Worm (Caenorhabditis elegans) whole organism, late embryonic: Measurements from ENCODE around the gene irld-61.
A peak's percentile ranks its signal among the peaks of the same experiment; 100 is the strongest.

Source experiments
- C08G9.2 ChIP-seq: sonication (generic microtip); optimal IDR thresholded peaks from 2 replicates; lab custom pipeline; 2016; ENCODE audit warnings: mild to moderate bottlenecking, missing genetic modification characterization, moderate library complexity, missing compliant biosample characterization
- F13H6.1 ChIP-seq: sonication (generic microtip); optimal IDR thresholded peaks from 2 replicates; lab custom pipeline; 2016; ENCODE audit warnings: missing genetic modification characterization, missing compliant biosample characterization
- K02D7.2 ChIP-seq: sonication (generic microtip); optimal IDR thresholded peaks from 2 replicates; lab custom pipeline; 2017; ENCODE audit warnings: mild to moderate bottlenecking, missing genetic modification characterization, missing compliant biosample characterization
- T23F11.4 ChIP-seq: fragments of 200-800 bp; sonication (Bioruptor generic); optimal IDR thresholded peaks from 2 replicates; lab custom pipeline; 2018; ENCODE audit warnings: mild to moderate bottlenecking, missing genetic modification characterization, missing compliant biosample characterization
- Y22D7AL.16 ChIP-seq: sonication (generic microtip); optimal IDR thresholded peaks from 2 replicates; lab custom pipeline; 2016; ENCODE audit warnings: missing genetic modification characterization, missing compliant biosample characterization
- ahr-1 ChIP-seq: sonication (generic microtip); optimal IDR thresholded peaks from 2 replicates; lab custom pipeline; 2016; ENCODE audit warnings: missing genetic modification characterization, missing compliant biosample characterization
- ama-1 ChIP-seq: fragments of 150-350 bp; optimal IDR thresholded peaks from 2 replicates; lab custom pipeline; 2014
- ceh-14 ChIP-seq: sonication (generic microtip); optimal IDR thresholded peaks from 2 replicates; lab custom pipeline; 2016; ENCODE audit warnings: missing genotype, missing genetic modification characterization, missing compliant biosample characterization
- ceh-18 ChIP-seq: sonication (generic microtip); optimal IDR thresholded peaks from 2 replicates; lab custom pipeline; 2016; ENCODE audit warnings: missing genetic modification characterization, missing compliant biosample characterization
- ceh-2 ChIP-seq: sonication (generic microtip); optimal IDR thresholded peaks from 2 replicates; lab custom pipeline; 2016; ENCODE audit warnings: missing genotype, missing genetic modification characterization, missing compliant biosample characterization
- ceh-22 ChIP-seq: sonication (generic microtip); optimal IDR thresholded peaks from 2 replicates; lab custom pipeline; 2017; ENCODE audit warnings: missing biosample characterization, missing genetic modification characterization
- ceh-24 ChIP-seq: sonication (generic microtip); optimal IDR thresholded peaks from 2 replicates; lab custom pipeline; 2016; ENCODE audit warnings: mild to moderate bottlenecking, missing genetic modification characterization, missing compliant biosample characterization
- ceh-34 ChIP-seq: sonication (generic microtip); optimal IDR thresholded peaks from 2 replicates; lab custom pipeline; 2016; ENCODE audit warnings: mild to moderate bottlenecking, missing genetic modification characterization, missing compliant biosample characterization
- ceh-45 ChIP-seq: fragments of 200-800 bp; sonication (Bioruptor generic); IDR thresholded peaks from 2 replicates; pipeline ENCODE4 v1.3.6; 2022; ENCODE audit warnings: missing genetic modification reagents, missing genetic modification characterization, missing compliant biosample characterization
- ceh-6 ChIP-seq: fragments of 200-800 bp; sonication (Bioruptor generic); optimal IDR thresholded peaks from 2 replicates; lab custom pipeline; 2018; ENCODE audit warnings: mild to moderate bottlenecking, missing genetic modification characterization, missing compliant biosample characterization
- ceh-9 ChIP-seq: sonication (generic microtip); optimal IDR thresholded peaks from 2 replicates; lab custom pipeline; 2016; ENCODE audit warnings: mild to moderate bottlenecking, missing genetic modification characterization, inconsistent platforms, missing compliant biosample characterization
- che-1 ChIP-seq: sonication (generic microtip); optimal IDR thresholded peaks from 2 replicates; lab custom pipeline; 2016; ENCODE audit warnings: mild to moderate bottlenecking, missing genetic modification characterization, missing compliant biosample characterization
- dmd-4 ChIP-seq: sonication (generic microtip); optimal IDR thresholded peaks from 2 replicates; lab custom pipeline; 2016; ENCODE audit warnings: borderline replicate concordance, missing genetic modification characterization, missing compliant biosample characterization
- dve-1 ChIP-seq: sonication (generic microtip); optimal IDR thresholded peaks from 2 replicates; lab custom pipeline; 2017; ENCODE audit warnings: antibody characterized with exemption, mild to moderate bottlenecking, missing genetic modification characterization, missing compliant biosample characterization
- elt-4 ChIP-seq: sonication (generic microtip); optimal IDR thresholded peaks from 2 replicates; lab custom pipeline; 2016; ENCODE audit warnings: missing genetic modification characterization, missing compliant biosample characterization
- eyg-1 ChIP-seq: sonication (generic microtip); optimal IDR thresholded peaks from 2 replicates; lab custom pipeline; 2016; ENCODE audit warnings: missing genotype, missing genetic modification characterization, missing compliant biosample characterization
- fax-1 ChIP-seq: sonication (generic microtip); optimal IDR thresholded peaks from 2 replicates; lab custom pipeline; 2016; ENCODE audit warnings: missing genotype, missing genetic modification characterization, missing compliant biosample characterization
- fkh-10 ChIP-seq: fragments of 150-350 bp; optimal IDR thresholded peaks from 2 replicates; lab custom pipeline; 2014; ENCODE audit warnings: missing biosample characterization, missing genetic modification reagents, missing genetic modification characterization
- lin-11 ChIP-seq: fragments of 200-800 bp; sonication (Bioruptor generic); optimal IDR thresholded peaks from 2 replicates; lab custom pipeline; 2018; ENCODE audit warnings: mild to moderate bottlenecking, missing genetic modification characterization, missing compliant biosample characterization
- mec-3 ChIP-seq: sonication (generic microtip); optimal IDR thresholded peaks from 2 replicates; lab custom pipeline; 2016; ENCODE audit warnings: borderline replicate concordance, missing genetic modification characterization, missing compliant biosample characterization
- nfya-1 ChIP-seq: sonication (generic microtip); optimal IDR thresholded peaks from 2 replicates; lab custom pipeline; 2017; ENCODE audit warnings: missing genetic modification characterization, mild to moderate bottlenecking, missing compliant biosample characterization, antibody characterized with exemption, moderate library complexity
- npax-4 ChIP-seq: sonication (generic microtip); optimal IDR thresholded peaks from 2 replicates; lab custom pipeline; 2016; ENCODE audit warnings: missing genetic modification characterization, missing compliant biosample characterization
- pag-3 ChIP-seq: sonication (generic microtip); optimal IDR thresholded peaks from 2 replicates; lab custom pipeline; 2016; ENCODE audit warnings: missing compliant biosample characterization, missing genetic modification characterization, borderline replicate concordance
- pat-9 ChIP-seq: fragments of 200-800 bp; sonication (Bioruptor generic); optimal IDR thresholded peaks from 2 replicates; lab custom pipeline; 2018; ENCODE audit warnings: mild to moderate bottlenecking, missing genetic modification characterization, moderate library complexity, missing compliant biosample characterization
- pax-1 ChIP-seq: fragments of 150-350 bp; optimal IDR thresholded peaks from 2 replicates; lab custom pipeline; 2014; ENCODE audit warnings: missing biosample characterization, missing genetic modification characterization
- pqm-1 ChIP-seq: sonication (generic microtip); optimal IDR thresholded peaks from 2 replicates; lab custom pipeline; 2016; ENCODE audit warnings: missing genetic modification characterization, missing compliant biosample characterization
- ref-2 ChIP-seq: sonication (generic microtip); optimal IDR thresholded peaks from 2 replicates; lab custom pipeline; 2016; ENCODE audit warnings: missing genetic modification characterization, missing compliant biosample characterization
- rnt-1 ChIP-seq: sonication (generic microtip); optimal IDR thresholded peaks from 2 replicates; lab custom pipeline; 2016; ENCODE audit warnings: missing genetic modification characterization, missing compliant biosample characterization
- sdc-2 ChIP-seq: sonication (generic microtip); optimal IDR thresholded peaks from 2 replicates; lab custom pipeline; 2016; ENCODE audit warnings: missing genotype, missing genetic modification characterization, missing compliant biosample characterization
- sox-4 ChIP-seq: sonication (generic microtip); optimal IDR thresholded peaks from 2 replicates; lab custom pipeline; 2017; ENCODE audit warnings: mild to moderate bottlenecking, missing genetic modification characterization, inconsistent platforms, missing compliant biosample characterization
- syd-9 ChIP-seq: sonication (generic microtip); optimal IDR thresholded peaks from 2 replicates; lab custom pipeline; 2016; ENCODE audit warnings: mild to moderate bottlenecking, missing genetic modification characterization, moderate library complexity, missing compliant biosample characterization
- tbx-7 ChIP-seq: sonication (generic microtip); optimal IDR thresholded peaks from 2 replicates; lab custom pipeline; 2016; ENCODE audit warnings: missing genotype, missing genetic modification characterization, missing compliant biosample characterization
- unc-3 ChIP-seq, 2 experiments: fragments of 200-800 bp in 1 of 2; sonication (Bioruptor generic) in 1 of 2; sonication (generic microtip) in 1 of 2; conservative IDR thresholded peaks in 1 of 2; optimal IDR thresholded peaks in 1 of 2; 2 replicates each; pipeline versions ENCODE4 v1.3.6 to Lab custom; 2016 to 2022; ENCODE audit warnings: missing compliant biosample characterization in 2 of 2, missing genetic modification characterization in 2 of 2, missing genetic modification reagents in 1 of 2
- unc-55 ChIP-seq: sonication (generic microtip); optimal IDR thresholded peaks from 2 replicates; lab custom pipeline; 2017; ENCODE audit warnings: missing biosample characterization, missing genetic modification reagents, missing genetic modification characterization

irld-61 gene

DNA sequence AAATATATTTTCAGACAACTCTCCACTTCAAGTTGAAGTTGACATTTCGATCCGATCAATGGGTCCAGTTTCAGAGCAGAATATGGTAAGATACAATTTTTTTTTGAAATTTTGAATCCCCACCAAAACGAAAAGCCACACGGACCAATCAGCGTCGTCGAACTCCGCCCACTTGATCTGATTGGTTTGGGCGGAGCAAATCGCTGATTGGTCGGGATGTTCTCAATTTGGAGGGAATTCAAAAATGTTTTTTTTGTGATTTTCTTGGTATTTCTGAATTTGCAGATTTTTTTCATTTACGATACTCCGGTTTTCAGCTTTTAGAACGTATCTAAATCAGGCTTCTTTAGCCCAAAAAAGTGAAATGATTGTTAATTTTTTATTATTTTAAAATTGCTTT, 21.1 kb downstream of the irld-61 start:
- TF ChIP-seq nfya-1, result peak; percentile 67
- TF ChIP-seq fax-1 (tag; lab: Kevin White, UChicago), result no peak
- no peak for TF ChIP-seq fkh-10 (GFP tag; lab: Kevin White, UChicago)
- TF ChIP-seq mec-3, result no peak
- TF ChIP-seq ceh-2 (tag; lab: Kevin White, UChicago), result no peak
- TF ChIP-seq npax-4 (tag; lab: Kevin White, UChicago), result no peak
- no peak for TF ChIP-seq syd-9 (tag; lab: Kevin White, UChicago)

DNA sequence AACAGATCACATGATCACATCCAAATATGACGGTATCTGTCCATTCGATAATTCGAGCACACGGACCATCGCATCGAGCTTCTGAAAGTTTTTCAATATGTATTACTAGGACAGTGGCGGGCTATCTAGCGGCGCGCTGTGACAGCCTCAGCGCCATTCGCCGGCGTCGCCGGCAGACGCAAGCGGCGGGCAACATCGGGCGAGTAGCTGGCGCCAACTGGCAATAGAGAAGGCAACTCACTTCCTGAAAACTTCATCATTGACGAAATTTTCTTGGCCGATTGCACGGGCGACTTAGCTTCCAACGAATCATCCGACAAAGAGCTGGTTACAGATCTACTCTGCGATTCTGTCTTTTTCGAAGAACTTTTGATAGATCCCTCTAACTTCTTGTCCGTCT, 23.9 kb downstream of the irld-61 start:
- TF ChIP-seq mec-3 (no peak), ceh-34 (tag; lab: Kevin White, UChicago) (no peak), pat-9 (tag; lab: Kevin White, UChicago) (no peak), unc-3 (GFP tag; conservative IDR thresholded peaks at IDR 0.05; lab: Robert Waterston, UW) (no peak), unc-3 (tag; optimal IDR thresholded peaks at IDR 0.05; lab: Kevin White, UChicago) (no peak), ceh-24 (no peak)

DNA sequence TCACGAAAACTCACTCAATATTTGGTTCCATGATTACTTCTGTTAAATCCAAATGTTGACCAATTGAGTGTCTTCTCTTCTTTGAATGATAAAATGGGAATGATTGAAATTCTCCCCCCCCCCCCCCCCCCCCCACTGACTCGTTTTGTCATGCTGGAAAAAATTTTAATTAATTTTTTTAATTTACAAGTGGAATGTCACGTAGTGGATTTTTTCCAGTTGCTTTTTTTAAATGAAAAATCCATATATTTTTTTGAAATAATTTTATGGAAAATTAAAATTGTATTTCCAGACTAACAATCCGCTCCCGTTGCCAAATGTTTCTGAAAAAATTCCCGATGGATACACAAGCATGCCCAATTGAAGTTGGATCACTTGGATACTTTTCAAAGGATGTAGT, 25.1 kb downstream of the irld-61 start, which contains the start of gene BE10.1:
BE10.1 (minus strand) TSS at position 101 of the 400 bp plus-strand sequence.
- TF ChIP-seq sox-4 (tag; lab: Kevin White, UChicago) (no peak), ceh-6 (no peak), ceh-24 (no peak), pag-3 (tag; lab: Kevin White, UChicago) (no peak), ceh-14 (tag; lab: Kevin White, UChicago) (no peak), pax-1 (no peak), ceh-9 (tag; lab: Kevin White, UChicago) (no peak), Y22D7AL.16 (tag; lab: Kevin White, UChicago) (no peak), rnt-1 (tag; lab: Kevin White, UChicago) (no peak), T23F11.4 (GFP tag; lab: Kevin White, UChicago) (no peak), mec-3 (no peak), ceh-18 (tag; lab: Kevin White, UChicago) (no peak)

DNA sequence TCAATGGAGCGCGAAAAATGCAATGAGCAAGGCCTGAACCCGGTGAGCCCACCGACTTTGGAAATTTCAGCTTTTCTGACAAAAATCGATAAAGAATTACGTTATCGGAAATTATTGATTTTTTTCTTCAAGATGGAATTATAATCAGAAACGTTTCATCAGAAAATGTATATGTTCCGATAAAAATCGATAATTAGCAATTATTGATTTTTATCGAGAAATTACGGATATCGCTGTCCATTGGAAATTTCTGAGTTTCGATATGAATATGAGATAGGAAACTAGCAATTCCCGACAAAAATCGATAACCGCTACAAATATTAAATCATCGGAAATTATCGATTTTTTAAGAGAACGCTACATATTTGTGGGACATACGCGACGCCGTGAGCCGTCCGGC, 29.8 kb downstream of the irld-61 start:
- TF ChIP-seq dmd-4 (tag; lab: Kevin White, UChicago), result no peak
- TF ChIP-seq ceh-22 (tag; lab: Kevin White, UChicago), result no peak
- TF ChIP-seq ceh-6, result no peak
- no peak for TF ChIP-seq ceh-45 (GFP tag; lab: Robert Waterston, UW)
- TF ChIP-seq fax-1 (tag; lab: Kevin White, UChicago), result no peak
- TF ChIP-seq T23F11.4 (GFP tag; lab: Kevin White, UChicago), result no peak

DNA sequence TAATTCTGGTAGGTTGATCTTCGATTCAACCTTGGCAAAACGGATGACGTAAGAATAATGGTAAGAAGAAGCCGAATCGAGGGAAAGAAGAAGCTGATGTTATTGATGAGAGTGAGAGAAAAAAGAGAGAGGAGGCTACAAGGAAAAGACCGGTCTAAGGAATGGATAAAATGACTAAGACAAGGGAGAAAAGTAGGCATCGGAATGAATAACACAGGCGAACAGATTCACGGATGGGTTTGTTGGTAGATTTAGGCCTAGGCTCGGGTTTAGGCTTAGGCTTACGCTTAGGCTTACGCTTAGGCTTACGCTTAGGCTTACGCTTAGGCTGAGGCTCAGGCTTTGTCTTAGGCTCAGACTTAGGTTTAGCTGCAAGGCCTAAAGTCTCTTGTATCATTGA, 34.1 kb downstream of the irld-61 start, which contains the start of gene agmo-1:
agmo-1 (minus strand) TSS at position 101 of the 400 bp plus-strand sequence.
- TF ChIP-seq fax-1 (tag; lab: Kevin White, UChicago) (no peak), sdc-2 (tag; lab: Kevin White, UChicago) (no peak), ref-2 (tag; lab: Kevin White, UChicago) (no peak), dve-1 (tag; lab: Kevin White, UChicago) (no peak), F13H6.1 (tag; lab: Kevin White, UChicago) (no peak), lin-11 (tag; lab: Kevin White, UChicago) (no peak), ama-1 (lab: Kevin White, UChicago) (no peak), elt-4 (tag; lab: Kevin White, UChicago) (no peak), che-1 (no peak), tbx-7 (tag; lab: Kevin White, UChicago) (no peak), K02D7.2 (no peak), pqm-1 (no peak), ahr-1 (no peak), eyg-1 (no peak), C08G9.2 (no peak), ceh-45 (GFP tag; lab: Robert Waterston, UW) (no peak), T23F11.4 (GFP tag; lab: Kevin White, UChicago) (no peak), unc-55 (no peak)
